Fruit fly (Drosophila melanogaster) whole organism, embryonic: ENCODE measurements around the gene CG16813.

Experiments used
- Ada2b ChIP-seq: fragments of 200-800 bp; sonication (Bioruptor generic); IDR thresholded peaks from 2 replicates; pipeline ENCODE4 v1.3.6; 2022; ENCODE audit warnings: missing biosample characterization, missing genetic modification characterization
- Aef1 ChIP-seq: fragments of 200-800 bp; sonication (Bioruptor generic); IDR thresholded peaks from 3 replicates; pipeline ENCODE4 v1.3.6; 2022; ENCODE audit warnings: missing biosample characterization, missing genetic modification characterization
- B-H2 ChIP-seq: fragments of 200-800 bp; sonication (Bioruptor generic); optimal IDR thresholded peaks from 2 replicates; lab custom pipeline; 2018; ENCODE audit warnings: missing biosample characterization, mild to moderate bottlenecking, missing genetic modification characterization
- CG10565 ChIP-seq: fragments of 200-800 bp; sonication (Bioruptor generic); optimal IDR thresholded peaks from 3 replicates; lab custom pipeline; 2016; ENCODE audit warnings: missing biosample characterization, mild to moderate bottlenecking, missing genetic modification characterization
- CG10959 ChIP-seq: fragments of 200-800 bp; sonication (Bioruptor generic); IDR thresholded peaks from 2 replicates; pipeline ENCODE4 v1.3.6; 2022; ENCODE audit warnings: missing biosample characterization, missing genetic modification characterization
- CG11093 ChIP-seq: fragments of 200-800 bp; sonication (Bioruptor generic); IDR thresholded peaks from 3 replicates; pipeline ENCODE4 v1.3.6; 2022; ENCODE audit warnings: missing biosample characterization, missing genetic modification characterization
- CG11398 ChIP-seq: fragments of 200-800 bp; sonication (Bioruptor generic); optimal IDR thresholded peaks from 2 replicates; lab custom pipeline; 2016; ENCODE audit warnings: missing biosample characterization, missing genetic modification characterization
- CG11456 ChIP-seq: fragments of 200-800 bp; sonication (Bioruptor generic); IDR thresholded peaks from 3 replicates; pipeline ENCODE4 v1.3.6; 2022; ENCODE audit warnings: missing biosample characterization, missing genetic modification characterization
- CG11504 ChIP-seq: fragments of 200-800 bp; sonication (Bioruptor generic); optimal IDR thresholded peaks from 3 replicates; lab custom pipeline; 2019; ENCODE audit warnings: missing biosample characterization, mild to moderate bottlenecking, missing genetic modification characterization, moderate library complexity
- CG11696 ChIP-seq: fragments of 200-800 bp; sonication (Bioruptor generic); IDR thresholded peaks from 2 replicates; pipeline ENCODE4 v1.3.6; 2022; ENCODE audit warnings: missing biosample characterization, missing genetic modification characterization
- CG12104 ChIP-seq: fragments of 200-800 bp; sonication (Bioruptor generic); optimal IDR thresholded peaks from 3 replicates; lab custom pipeline; 2016; ENCODE audit warnings: missing biosample characterization, missing genetic modification characterization
- CG12219 ChIP-seq: fragments of 200-800 bp; sonication (Bioruptor generic); optimal IDR thresholded peaks from 3 replicates; lab custom pipeline; 2018; ENCODE audit warnings: missing biosample characterization, mild to moderate bottlenecking, missing genetic modification characterization
- CG13624 ChIP-seq: fragments of 200-800 bp; sonication (Bioruptor generic); optimal IDR thresholded peaks from 2 replicates; lab custom pipeline; 2016; ENCODE audit warnings: missing biosample characterization, missing genetic modification characterization
- CG15011 ChIP-seq: fragments of 200-800 bp; sonication (Bioruptor generic); optimal IDR thresholded peaks from 3 replicates; lab custom pipeline; 2018; ENCODE audit warnings: missing biosample characterization, mild to moderate bottlenecking, missing genetic modification characterization
- CG15514 ChIP-seq: fragments of 200-800 bp; sonication (Bioruptor generic); optimal IDR thresholded peaks from 3 replicates; lab custom pipeline; 2017; ENCODE audit warnings: missing biosample characterization, missing genetic modification characterization, mild to moderate bottlenecking, moderate library complexity, missing genetic modification reagents
- CG1602 ChIP-seq: fragments of 200-800 bp; sonication (Bioruptor generic); optimal IDR thresholded peaks from 3 replicates; lab custom pipeline; 2016; ENCODE audit warnings: missing biosample characterization, missing genetic modification characterization
- CG17912 ChIP-seq: fragments of 200-800 bp; sonication (Bioruptor generic); optimal IDR thresholded peaks from 2 replicates; lab custom pipeline; 2018; ENCODE audit warnings: missing biosample characterization, mild to moderate bottlenecking, missing genetic modification characterization
- CG2202 ChIP-seq: fragments of 200-800 bp; sonication (Bioruptor generic); optimal IDR thresholded peaks from 2 replicates; lab custom pipeline; 2018; ENCODE audit warnings: missing biosample characterization, mild to moderate bottlenecking, missing genetic modification characterization
- CG3163 ChIP-seq: fragments of 200-800 bp; sonication (Bioruptor generic); optimal IDR thresholded peaks from 3 replicates; lab custom pipeline; 2016; ENCODE audit warnings: missing biosample characterization, missing genetic modification characterization
- CG3995 ChIP-seq: fragments of 200-800 bp; sonication (Bioruptor generic); optimal IDR thresholded peaks from 3 replicates; lab custom pipeline; 2016; ENCODE audit warnings: missing biosample characterization, missing genetic modification characterization
- CG5245 ChIP-seq: fragments of 200-800 bp; sonication (Bioruptor generic); optimal IDR thresholded peaks from 3 replicates; lab custom pipeline; 2016; ENCODE audit warnings: missing biosample characterization, missing genetic modification characterization
- CG6654 ChIP-seq: fragments of 200-800 bp; sonication (Bioruptor generic); optimal IDR thresholded peaks from 2 replicates; lab custom pipeline; 2017; ENCODE audit warnings: missing biosample characterization, mild to moderate bottlenecking, missing genetic modification characterization
- CG7271 ChIP-seq: fragments of 200-800 bp; sonication (Bioruptor generic); optimal IDR thresholded peaks from 2 replicates; lab custom pipeline; 2018; ENCODE audit warnings: missing biosample characterization, mild to moderate bottlenecking, missing genetic modification characterization, moderate library complexity
- CoRest ChIP-seq: fragments of 200-800 bp; sonication (Bioruptor generic); optimal IDR thresholded peaks from 3 replicates; lab custom pipeline; 2018; ENCODE audit warnings: missing biosample characterization, mild to moderate bottlenecking, missing genetic modification characterization, moderate library complexity
- Dfd ChIP-seq, 2 experiments: fragments of >200 bp; optimal IDR thresholded peaks; 2 replicates each; lab custom pipeline; 2017; ENCODE audit warnings: missing biosample characterization in 2 of 2, missing genetic modification characterization in 2 of 2
- Dp ChIP-seq: fragments of 200-800 bp; sonication (Bioruptor generic); optimal IDR thresholded peaks from 2 replicates; lab custom pipeline; 2018; ENCODE audit warnings: missing biosample characterization, mild to moderate bottlenecking, missing genetic modification characterization, moderate library complexity
- Hmr ChIP-seq: fragments of 200-800 bp; sonication (Bioruptor generic); optimal IDR thresholded peaks from 3 replicates; lab custom pipeline; 2017; ENCODE audit warnings: mild to moderate bottlenecking, missing biosample characterization, missing genetic modification reagents, missing genetic modification characterization
- Hr39 ChIP-seq: fragments of >200 bp; optimal IDR thresholded peaks from 2 replicates; lab custom pipeline; 2017
- Kr ChIP-seq: fragments of 200-800 bp; sonication (Bioruptor generic); optimal IDR thresholded peaks from 2 replicates; lab custom pipeline; 2017; ENCODE audit warnings: missing biosample characterization, mild to moderate bottlenecking, missing genetic modification characterization
- Max ChIP-seq: fragments of 200-800 bp; sonication (Bioruptor generic); optimal IDR thresholded peaks from 2 replicates; lab custom pipeline; 2016; ENCODE audit warnings: missing biosample characterization, mild to moderate bottlenecking, missing genetic modification characterization
- Spps ChIP-seq: fragments of 200-800 bp; sonication (Bioruptor generic); optimal IDR thresholded peaks from 2 replicates; lab custom pipeline; 2018; ENCODE audit warnings: missing biosample characterization, mild to moderate bottlenecking, missing genetic modification characterization
- Sry-β ChIP-seq: fragments of 200-800 bp; sonication (Bioruptor generic); optimal IDR thresholded peaks from 2 replicates; lab custom pipeline; 2018; ENCODE audit warnings: missing biosample characterization, mild to moderate bottlenecking, missing genetic modification characterization, moderate library complexity
- bsh ChIP-seq, 2 experiments: fragments of 200-800 bp; sonication (Bioruptor generic); optimal IDR thresholded peaks; 2 replicates each; lab custom pipeline; 2017 to 2018; ENCODE audit warnings: mild to moderate bottlenecking in 2 of 2, missing biosample characterization in 2 of 2, missing genetic modification characterization in 2 of 2, moderate library complexity in 1 of 2
- croc ChIP-seq: fragments of 200-800 bp; sonication (Bioruptor generic); conservative IDR thresholded peaks from 3 replicates; pipeline ENCODE4 v1.3.6; 2022; ENCODE audit warnings: missing biosample characterization, missing genetic modification characterization
- disco-r ChIP-seq: fragments of 200-800 bp; sonication (Bioruptor generic); optimal IDR thresholded peaks from 2 replicates; lab custom pipeline; 2016; ENCODE audit warnings: missing biosample characterization, missing genetic modification characterization
- dmrt11E ChIP-seq: fragments of 200-800 bp; sonication (Bioruptor generic); optimal IDR thresholded peaks from 3 replicates; lab custom pipeline; 2018; ENCODE audit warnings: missing biosample characterization, mild to moderate bottlenecking, missing genetic modification characterization, moderate library complexity
- fd96Cb ChIP-seq: fragments of 200-800 bp; sonication (Bioruptor generic); optimal IDR thresholded peaks from 2 replicates; lab custom pipeline; 2018; ENCODE audit warnings: missing biosample characterization, mild to moderate bottlenecking, missing genetic modification characterization, moderate library complexity
- ftz-f1 ChIP-seq: fragments of 200-800 bp; sonication (Bioruptor generic); optimal IDR thresholded peaks from 2 replicates; lab custom pipeline; 2016; ENCODE audit warnings: missing biosample characterization, missing genetic modification characterization
- gce ChIP-seq: fragments of 200-800 bp; sonication (Bioruptor generic); IDR thresholded peaks from 3 replicates; pipeline ENCODE4 v1.3.6; 2022; ENCODE audit warnings: missing biosample characterization, missing genetic modification characterization
- gfzf ChIP-seq: fragments of 200-800 bp; sonication (Bioruptor generic); optimal IDR thresholded peaks from 2 replicates; lab custom pipeline; 2016; ENCODE audit warnings: missing biosample characterization, mild to moderate bottlenecking, missing genetic modification characterization, moderate library complexity
- onecut ChIP-seq: fragments of 200-800 bp; sonication (Bioruptor generic); IDR thresholded peaks from 2 replicates; pipeline ENCODE4 v1.3.6; 2022; ENCODE audit warnings: missing biosample characterization, missing genetic modification characterization
- row ChIP-seq: fragments of 200-800 bp; sonication (Bioruptor generic); IDR thresholded peaks from 3 replicates; pipeline ENCODE4 v1.3.6; 2022; ENCODE audit warnings: missing biosample characterization, missing genetic modification characterization
- sens ChIP-seq: fragments of 200-800 bp; sonication (Bioruptor generic); peaks from one replicate; lab custom pipeline; 2016; ENCODE audit warnings: missing biosample characterization, missing genetic modification characterization
- sens-2 ChIP-seq: fragments of 200-800 bp; sonication (Bioruptor generic); IDR thresholded peaks from 2 replicates; pipeline ENCODE4 v1.3.6; 2022; ENCODE audit warnings: missing biosample characterization, missing genetic modification characterization
- slou ChIP-seq: fragments of 200-800 bp; sonication (Bioruptor generic); optimal IDR thresholded peaks from 3 replicates; lab custom pipeline; 2016; ENCODE audit warnings: missing biosample characterization, missing genetic modification characterization
- sob ChIP-seq: fragments of 200-800 bp; sonication (Bioruptor generic); IDR thresholded peaks from 2 replicates; pipeline ENCODE4 v1.3.6; 2022; ENCODE audit warnings: missing biosample characterization, missing genetic modification characterization
- sug ChIP-seq: fragments of 200-800 bp; optimal IDR thresholded peaks from 2 replicates; lab custom pipeline; 2019; ENCODE audit warnings: missing biosample characterization, mild to moderate bottlenecking, missing genetic modification characterization, moderate library complexity
- tgo ChIP-seq: fragments of 200-800 bp; sonication (Bioruptor generic); IDR thresholded peaks from 3 replicates; pipeline ENCODE4 v1.3.6; 2022; ENCODE audit warnings: missing biosample characterization, missing genetic modification characterization
- tll ChIP-seq, 2 experiments: fragments of 200-800 bp in 1 of 2; fragments of >200 bp in 1 of 2; sonication (Bioruptor generic) in 1 of 2; optimal IDR thresholded peaks; 2 replicates each; lab custom pipeline; 2017 to 2019; ENCODE audit warnings: missing biosample characterization in 2 of 2, missing genetic modification characterization in 2 of 2, mild to moderate bottlenecking in 1 of 2, moderate library complexity in 1 of 2
- trh ChIP-seq: fragments of 200-800 bp; sonication (Bioruptor generic); optimal IDR thresholded peaks from 2 replicates; lab custom pipeline; 2016; ENCODE audit warnings: missing biosample characterization, missing genetic modification characterization
- vvl ChIP-seq: fragments of 200-800 bp; sonication (Bioruptor generic); IDR thresholded peaks from 2 replicates; pipeline ENCODE4 v1.3.6; 2022; ENCODE audit warnings: missing biosample characterization, missing genetic modification characterization
- zen2 ChIP-seq: fragments of 200-800 bp; sonication (Bioruptor generic); IDR thresholded peaks from 3 replicates; pipeline ENCODE4 v1.3.6; 2022; ENCODE audit warnings: missing biosample characterization, missing genetic modification characterization; ENCODE audit not compliant: partially characterized antibody
- zfh2 ChIP-seq: fragments of 200-800 bp; sonication (Bioruptor generic); optimal IDR thresholded peaks from 2 replicates; lab custom pipeline; 2016; ENCODE audit warnings: missing biosample characterization, missing genetic modification characterization

CG16813 gene

DNA sequence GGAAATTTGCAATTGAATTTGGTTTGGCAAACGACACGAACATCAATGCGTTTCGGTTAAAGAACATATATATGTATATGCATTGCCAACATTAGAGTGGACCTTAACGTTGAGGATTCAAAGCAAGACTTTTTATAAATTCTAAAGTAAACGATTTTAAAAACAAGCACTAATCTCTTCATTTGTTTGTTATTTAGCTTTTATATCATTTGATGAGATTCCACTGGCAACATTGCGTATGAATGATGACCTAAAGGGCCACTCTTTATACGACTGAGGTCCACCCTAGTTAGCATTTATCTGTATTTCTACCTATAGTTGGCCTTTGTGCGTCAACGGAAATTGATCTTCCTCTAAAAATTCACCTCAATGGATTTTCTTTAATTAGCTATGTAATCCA, 31.4 kb downstream of the CG16813 start (continued):
- no peak for TF ChIP-seq Hr39 (lab: Kevin White, UChicago)
- no peak for TF ChIP-seq sug (tag; lab: Kevin White, UChicago)
- no peak for TF ChIP-seq zen2
- TF ChIP-seq Aef1 (GFP tag; lab: Robert Waterston, UW): no peak
- TF ChIP-seq CG15011 (GFP tag; lab: Kevin White, UChicago): no peak
- peak in 1 of 2 experiments; percentile 52 for TF ChIP-seq bsh (GFP tag; optimal IDR thresholded peaks at IDR 0.05; lab: Kevin White, UChicago)
- TF ChIP-seq CG17912 (GFP tag; lab: Kevin White, UChicago): no peak
- no peak for TF ChIP-seq sens-2 (GFP tag; lab: Robert Waterston, UW)
- peak; percentile 47 for TF ChIP-seq CG12219 (GFP tag; lab: Kevin White, UChicago)
- TF ChIP-seq Kr (GFP tag; lab: Kevin White, UChicago): no peak
- TF ChIP-seq CG5245 (GFP tag; lab: Kevin White, UChicago): no peak
- TF ChIP-seq CG11093 (GFP tag; lab: Robert Waterston, UW): no peak
- no peak for TF ChIP-seq CG1602 (GFP tag; lab: Kevin White, UChicago)
- TF ChIP-seq gfzf (GFP tag; lab: Kevin White, UChicago): no peak
- TF ChIP-seq croc (GFP tag; lab: Robert Waterston, UW): no peak
- TF ChIP-seq sob (GFP tag; lab: Robert Waterston, UW): no peak
- TF ChIP-seq CG2202 (tag; lab: Kevin White, UChicago): no peak
- peak; percentile 23; the same call in 1 of the 2 replicates for TF ChIP-seq Ada2b
- no peak for TF ChIP-seq CG7271
- no peak for TF ChIP-seq CG3163 (GFP tag; lab: Kevin White, UChicago)
- TF ChIP-seq fd96Cb (tag; lab: Kevin White, UChicago): peak; percentile 19
- TF ChIP-seq CoRest (tag; lab: Kevin White, UChicago): no peak
- peak; percentile 8 for TF ChIP-seq Hmr (GFP tag; lab: Kevin White, UChicago)
- TF ChIP-seq CG12104 (GFP tag; lab: Kevin White, UChicago): no peak
- TF ChIP-seq sens (GFP tag; lab: Kevin White, UChicago): peak; percentile 69
- no peak for TF ChIP-seq CG13624 (GFP tag; lab: Kevin White, UChicago)
- peak; percentile 9 for TF ChIP-seq zfh2
- no peak for TF ChIP-seq CG11398
- no peak for TF ChIP-seq disco-r (GFP tag; lab: Kevin White, UChicago)
- TF ChIP-seq CG10565 (GFP tag; lab: Kevin White, UChicago): no peak
- no peak for TF ChIP-seq Dp (GFP tag; lab: Kevin White, UChicago)
- TF ChIP-seq trh (GFP tag; lab: Kevin White, UChicago): no peak
- TF ChIP-seq CG3995 (GFP tag; lab: Kevin White, UChicago): no peak
- TF ChIP-seq row (GFP tag; lab: Robert Waterston, UW): no peak
- no peak; the same call in 1 of the 2 replicates for TF ChIP-seq vvl (GFP tag; lab: Robert Waterston, UW)
- no peak for TF ChIP-seq CG11456 (GFP tag; lab: Robert Waterston, UW)
- no peak for TF ChIP-seq gce
- TF ChIP-seq Sry-β (GFP tag; lab: Kevin White, UChicago): no peak
- no peak for TF ChIP-seq CG15514
- no peak for TF ChIP-seq dmrt11E (tag; lab: Kevin White, UChicago)
- TF ChIP-seq CG11504: peak; percentile 48
- TF ChIP-seq slou (GFP tag; lab: Kevin White, UChicago): no peak
- no peak for TF ChIP-seq onecut (GFP tag; lab: Robert Waterston, UW)
- no peak for TF ChIP-seq Dfd (GFP tag; optimal IDR thresholded peaks at IDR 0.05; lab: Kevin White, UChicago)
- no peak for TF ChIP-seq tgo (GFP tag; lab: Robert Waterston, UW)
- no peak for TF ChIP-seq CG11696 (GFP tag; lab: Robert Waterston, UW)
- TF ChIP-seq Max (GFP tag; lab: Kevin White, UChicago): no peak
- TF ChIP-seq Spps (tag; lab: Kevin White, UChicago): no peak
- no peak for TF ChIP-seq B-H2 (GFP tag; lab: Kevin White, UChicago)
- no peak for TF ChIP-seq CG6654 (GFP tag; lab: Kevin White, UChicago)
- no peak for TF ChIP-seq ftz-f1
- TF ChIP-seq CG10959 (GFP tag; lab: Robert Waterston, UW): no peak
- TF ChIP-seq tll (GFP tag; optimal IDR thresholded peaks at IDR 0.05; lab: Kevin White, UChicago): no peak
